Fruit fly (Drosophila melanogaster): ENCODE results near the gene CG7191.

DNA sequence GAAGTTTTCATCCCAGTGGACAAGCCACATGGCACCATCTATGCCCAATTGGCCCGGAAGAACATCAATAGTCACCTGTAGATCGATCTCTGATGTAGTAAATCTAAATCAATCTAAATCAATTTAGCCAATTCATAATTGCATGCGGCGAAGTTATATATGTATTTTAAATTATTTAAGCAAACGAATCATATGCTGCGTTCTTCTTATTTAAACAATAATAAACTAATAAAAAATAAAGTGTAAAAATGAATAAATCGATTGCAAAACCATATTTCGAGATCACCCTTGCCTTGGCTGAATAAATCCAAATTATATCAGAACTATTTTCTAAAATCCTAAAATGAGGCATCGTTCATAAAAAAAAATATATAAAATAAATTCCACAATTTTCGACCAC lies 13.7 kb downstream of the CG7191 start, which contains the start of gene CG7164:
- TF ChIP-seq CG8301 (tag; optimal IDR thresholded peaks at IDR 0.05) (no peak), CG9948 (tag; optimal IDR thresholded peaks at IDR 0.05) (no peak), CG12605 (GFP tag; IDR thresholded peaks at IDR 0.05) (no peak), gl (tag; optimal IDR thresholded peaks at IDR 0.05) (no peak), CG32121 (GFP tag; IDR thresholded peaks at IDR 0.05) (no peak), CG4496 (GFP tag; IDR thresholded peaks at IDR 0.05) (no peak), CG14655 (GFP tag; optimal IDR thresholded peaks at IDR 0.05) (no peak), fd96Ca (GFP tag; IDR thresholded peaks at IDR 0.05) (no peak), CG17806 (tag; optimal IDR thresholded peaks at IDR 0.05) (no peak), CG8159 (tag; optimal IDR thresholded peaks at IDR 0.05) (no peak), rn (GFP tag; IDR thresholded peaks at IDR 0.05) (no peak), CG13204 (GFP tag; optimal IDR thresholded peaks at IDR 0.05) (no peak), EcR (GFP tag; optimal IDR thresholded peaks at IDR 0.05) (no peak), Snoo (tag; optimal IDR thresholded peaks at IDR 0.05) (no peak)
